Fruit fly (Drosophila melanogaster): ENCODE results near the gene form3.

- TF ChIP-seq OdsH (GFP tag; optimal IDR thresholded peaks at IDR 0.05), result no peak
- no peak for TF ChIP-seq Dif (GFP tag; optimal IDR thresholded peaks at IDR 0.05; ENCODE audit: partially characterized antibody)
Measured at dm6 chr3L:7090764-7091163, 3.9 kb upstream of the form3 start.

Data from whole organism, wandering third instar larva.